Fruit fly (Drosophila melanogaster) whole organism, embryonic: ENCODE measurements around the gene Art2.

Experiments used
- Abd-B ChIP-seq: fragments of 200-800 bp; sonication (Bioruptor generic); optimal IDR thresholded peaks from 2 replicates; lab custom pipeline; 2018; ENCODE audit warnings: missing biosample characterization, mild to moderate bottlenecking, missing genetic modification characterization, moderate library complexity
- Ada2b ChIP-seq: fragments of 200-800 bp; sonication (Bioruptor generic); IDR thresholded peaks from 2 replicates; pipeline ENCODE4 v1.3.6; 2022; ENCODE audit warnings: missing biosample characterization, missing genetic modification characterization
- CG11093 ChIP-seq: fragments of 200-800 bp; sonication (Bioruptor generic); IDR thresholded peaks from 3 replicates; pipeline ENCODE4 v1.3.6; 2022; ENCODE audit warnings: missing biosample characterization, missing genetic modification characterization
- CG12219 ChIP-seq: fragments of 200-800 bp; sonication (Bioruptor generic); optimal IDR thresholded peaks from 3 replicates; lab custom pipeline; 2018; ENCODE audit warnings: missing biosample characterization, mild to moderate bottlenecking, missing genetic modification characterization
- CG12744 ChIP-seq: fragments of 200-800 bp; sonication (Bioruptor generic); optimal IDR thresholded peaks from 2 replicates; lab custom pipeline; 2016; ENCODE audit warnings: missing biosample characterization, missing genetic modification characterization
- CG14014 ChIP-seq: fragments of 200-800 bp; sonication (Bioruptor generic); IDR thresholded peaks from 2 replicates; pipeline ENCODE4 v1.3.6; 2022; ENCODE audit warnings: missing biosample characterization, missing genetic modification characterization
- CG14667 ChIP-seq: fragments of 200-800 bp; sonication (Bioruptor generic); IDR thresholded peaks from 2 replicates; pipeline ENCODE4 v1.3.6; 2022; ENCODE audit warnings: missing biosample characterization, missing genetic modification characterization
- CG15696 ChIP-seq: fragments of 200-800 bp; sonication (Bioruptor generic); optimal IDR thresholded peaks from 2 replicates; lab custom pipeline; 2019; ENCODE audit warnings: missing biosample characterization, mild to moderate bottlenecking, missing genetic modification characterization, moderate library complexity
- CG16863 ChIP-seq: fragments of 200-800 bp; sonication (Bioruptor generic); optimal IDR thresholded peaks from 3 replicates; lab custom pipeline; 2016; ENCODE audit warnings: missing biosample characterization, missing genetic modification characterization
- CG17186 ChIP-seq: fragments of 200-800 bp; sonication (Bioruptor generic); optimal IDR thresholded peaks from 3 replicates; lab custom pipeline; 2017; ENCODE audit warnings: missing biosample characterization, missing genetic modification reagents, missing genetic modification characterization
- CG17568 ChIP-seq: fragments of 200-800 bp; sonication (Bioruptor generic); optimal IDR thresholded peaks from 2 replicates; lab custom pipeline; 2018; ENCODE audit warnings: missing biosample characterization, mild to moderate bottlenecking, missing genetic modification characterization, moderate library complexity
- CG17612 ChIP-seq: fragments of 200-800 bp; sonication (Bioruptor generic); IDR thresholded peaks from 2 replicates; pipeline ENCODE4 v1.3.6; 2022; ENCODE audit warnings: missing biosample characterization, missing genetic modification characterization
- CG18476 ChIP-seq: fragments of 200-800 bp; sonication (Bioruptor generic); optimal IDR thresholded peaks from 2 replicates; lab custom pipeline; 2016; ENCODE audit warnings: missing biosample characterization, mild to moderate bottlenecking, missing genetic modification characterization
- CG30403 ChIP-seq: fragments of 200-800 bp; sonication (Bioruptor generic); optimal IDR thresholded peaks from 3 replicates; lab custom pipeline; 2016; ENCODE audit warnings: missing biosample characterization, missing genetic modification characterization
- CG34224 ChIP-seq: fragments of 200-800 bp; sonication (Bioruptor generic); IDR thresholded peaks from 3 replicates; pipeline ENCODE4 v1.3.6; 2022; ENCODE audit warnings: missing biosample characterization, missing genetic modification characterization; ENCODE audit not compliant: partially characterized antibody
- CG6654 ChIP-seq: fragments of 200-800 bp; sonication (Bioruptor generic); optimal IDR thresholded peaks from 2 replicates; lab custom pipeline; 2017; ENCODE audit warnings: missing biosample characterization, mild to moderate bottlenecking, missing genetic modification characterization
- CG6813 ChIP-seq: fragments of 200-800 bp; sonication (Bioruptor generic); optimal IDR thresholded peaks from 2 replicates; lab custom pipeline; 2017; ENCODE audit warnings: missing biosample characterization, missing genetic modification characterization, mild to moderate bottlenecking, moderate library complexity, missing genetic modification reagents
- CG7556 ChIP-seq: fragments of 200-800 bp; sonication (Bioruptor generic); optimal IDR thresholded peaks from 2 replicates; lab custom pipeline; 2017; ENCODE audit warnings: missing biosample characterization, mild to moderate bottlenecking, missing genetic modification characterization
- CG7987 ChIP-seq: fragments of 200-800 bp; sonication (Bioruptor generic); optimal IDR thresholded peaks from 2 replicates; lab custom pipeline; 2018; ENCODE audit warnings: missing biosample characterization, mild to moderate bottlenecking, missing genetic modification characterization, moderate library complexity
- CG9797 ChIP-seq: fragments of 200-800 bp; sonication (Bioruptor generic); optimal IDR thresholded peaks from 3 replicates; lab custom pipeline; 2018; ENCODE audit warnings: missing biosample characterization, mild to moderate bottlenecking, missing genetic modification characterization
- CG9932 ChIP-seq: fragments of 200-800 bp; sonication (Bioruptor generic); IDR thresholded peaks from 2 replicates; pipeline ENCODE4 v1.3.6; 2022; ENCODE audit warnings: missing biosample characterization, missing genetic modification characterization
- Dbx ChIP-seq: fragments of 200-800 bp; sonication (Bioruptor generic); IDR thresholded peaks from 3 replicates; pipeline ENCODE4 v1.3.6; 2022; ENCODE audit warnings: missing biosample characterization, missing genetic modification characterization
- HLH3B ChIP-seq: fragments of 200-800 bp; sonication (Bioruptor generic); IDR thresholded peaks from 2 replicates; pipeline ENCODE4 v1.3.6; 2022; ENCODE audit warnings: missing biosample characterization, missing genetic modification characterization
- HmgZ ChIP-seq: fragments of 200-800 bp; sonication (Bioruptor generic); optimal IDR thresholded peaks from 2 replicates; lab custom pipeline; 2018; ENCODE audit warnings: missing biosample characterization, mild to moderate bottlenecking, missing genetic modification characterization
- Hr51 ChIP-seq, 2 experiments: fragments of 200-800 bp; sonication (Bioruptor generic); optimal IDR thresholded peaks; 2 replicates in 1 of 2; 3 replicates in 1 of 2; lab custom pipeline; 2016 to 2018; ENCODE audit warnings: missing biosample characterization in 2 of 2, missing genetic modification characterization in 2 of 2, mild to moderate bottlenecking in 1 of 2, moderate library complexity in 1 of 2
- MTF-1 ChIP-seq: fragments of 200-800 bp; sonication (Bioruptor generic); optimal IDR thresholded peaks from 2 replicates; lab custom pipeline; 2018; ENCODE audit warnings: missing biosample characterization, mild to moderate bottlenecking, missing genetic modification characterization, borderline replicate concordance
- Oli ChIP-seq: fragments of 200-800 bp; sonication (Bioruptor generic); optimal IDR thresholded peaks from 2 replicates; lab custom pipeline; 2018; ENCODE audit warnings: missing biosample characterization, mild to moderate bottlenecking, missing genetic modification characterization, moderate library complexity
- Optix ChIP-seq: fragments of 200-800 bp; sonication (Bioruptor generic); IDR thresholded peaks from 3 replicates; pipeline ENCODE4 v1.3.6; 2022; ENCODE audit warnings: missing biosample characterization, missing genetic modification characterization
- Rfx ChIP-seq: fragments of 200-800 bp; sonication (Bioruptor generic); IDR thresholded peaks from 2 replicates; pipeline ENCODE4 v1.3.6; 2022; ENCODE audit warnings: missing biosample characterization, missing genetic modification characterization
- Six4 ChIP-seq: fragments of 200-800 bp; sonication (Bioruptor generic); optimal IDR thresholded peaks from 2 replicates; lab custom pipeline; 2016; ENCODE audit warnings: missing biosample characterization, missing genetic modification characterization
- Sry-β ChIP-seq: fragments of 200-800 bp; sonication (Bioruptor generic); optimal IDR thresholded peaks from 2 replicates; lab custom pipeline; 2018; ENCODE audit warnings: missing biosample characterization, mild to moderate bottlenecking, missing genetic modification characterization, moderate library complexity
- Usf ChIP-seq: fragments of 200-800 bp; sonication (Bioruptor generic); optimal IDR thresholded peaks from 2 replicates; lab custom pipeline; 2017; ENCODE audit warnings: missing genotype, missing biosample characterization, missing genetic modification characterization
- Vsx1 ChIP-seq: fragments of 200-800 bp; sonication (Bioruptor generic); optimal IDR thresholded peaks from 2 replicates; lab custom pipeline; 2017; ENCODE audit warnings: missing biosample characterization, mild to moderate bottlenecking, missing genetic modification characterization, missing genetic modification reagents
- abd-A ChIP-seq: fragments of 200-800 bp; sonication (Bioruptor generic); optimal IDR thresholded peaks from 3 replicates; lab custom pipeline; 2019; ENCODE audit warnings: missing biosample characterization, mild to moderate bottlenecking, missing genetic modification characterization, moderate library complexity
- bab2 ChIP-seq: fragments of 200-800 bp; sonication (Bioruptor generic); optimal IDR thresholded peaks from 2 replicates; lab custom pipeline; 2016; ENCODE audit warnings: missing biosample characterization, missing genetic modification characterization
- bbx ChIP-seq: fragments of 200-800 bp; sonication (Bioruptor generic); IDR thresholded peaks from 2 replicates; pipeline ENCODE4 v1.3.6; 2022; ENCODE audit warnings: missing biosample characterization, missing genetic modification characterization; ENCODE audit not compliant: partially characterized antibody
- bsh ChIP-seq, 2 experiments: fragments of 200-800 bp; sonication (Bioruptor generic); optimal IDR thresholded peaks; 2 replicates each; lab custom pipeline; 2017 to 2018; ENCODE audit warnings: mild to moderate bottlenecking in 2 of 2, missing biosample characterization in 2 of 2, missing genetic modification characterization in 2 of 2, moderate library complexity in 1 of 2
- chif ChIP-seq, 2 experiments: fragments of 200-800 bp; sonication (Bioruptor generic); optimal IDR thresholded peaks; 3 replicates each; lab custom pipeline; 2016; ENCODE audit warnings: missing biosample characterization in 2 of 2, missing genetic modification characterization in 2 of 2
- dpn ChIP-seq, 2 experiments: fragments of 200-800 bp; sonication (Bioruptor generic); optimal IDR thresholded peaks; 3 replicates each; lab custom pipeline; 2016; ENCODE audit warnings: missing biosample characterization in 2 of 2, missing genetic modification characterization in 2 of 2
- gcm ChIP-seq: fragments of 200-800 bp; sonication (Bioruptor generic); optimal IDR thresholded peaks from 2 replicates; lab custom pipeline; 2019; ENCODE audit warnings: missing biosample characterization, mild to moderate bottlenecking, missing genetic modification characterization, moderate library complexity
- gsb ChIP-seq: fragments of 200-800 bp; sonication (Bioruptor generic); IDR thresholded peaks from 2 replicates; pipeline ENCODE4 v1.3.6; 2022; ENCODE audit warnings: missing biosample characterization, missing genetic modification characterization
- jigr1 ChIP-seq: fragments of 200-800 bp; sonication (Bioruptor generic); IDR thresholded peaks from 3 replicates; pipeline ENCODE4 v1.3.6; 2022; ENCODE audit warnings: missing biosample characterization, missing genetic modification characterization
- otp ChIP-seq: fragments of 200-800 bp; sonication (Bioruptor generic); IDR thresholded peaks from 3 replicates; pipeline ENCODE4, ENCODE4 v1.3.6; 2022; ENCODE audit warnings: missing biosample characterization, missing genetic modification characterization
- pfk ChIP-seq: fragments of 200-800 bp; sonication (Bioruptor generic); optimal IDR thresholded peaks from 2 replicates; lab custom pipeline; 2018; ENCODE audit warnings: missing biosample characterization, mild to moderate bottlenecking, missing genetic modification characterization, moderate library complexity
- shn ChIP-seq: fragments of 200-800 bp; sonication (Bioruptor generic); optimal IDR thresholded peaks from 3 replicates; lab custom pipeline; 2016; ENCODE audit warnings: missing biosample characterization, missing genetic modification characterization
- sna ChIP-seq: fragments of 200-800 bp; sonication (Bioruptor generic); IDR thresholded peaks from 2 replicates; pipeline ENCODE4 v1.3.6; 2022; ENCODE audit warnings: missing biosample characterization, missing genetic modification characterization; ENCODE audit not compliant: partially characterized antibody
- sob ChIP-seq: fragments of 200-800 bp; sonication (Bioruptor generic); IDR thresholded peaks from 2 replicates; pipeline ENCODE4 v1.3.6; 2022; ENCODE audit warnings: missing biosample characterization, missing genetic modification characterization
- tio ChIP-seq: fragments of 200-800 bp; sonication (Bioruptor generic); optimal IDR thresholded peaks from 2 replicates; lab custom pipeline; 2017; ENCODE audit warnings: missing biosample characterization, missing genetic modification characterization, inconsistent platforms

Art2 gene

dm6 chr2L:4282681-4283343 is 1.7 kb upstream of the Art2 start, which contains the start of gene tutl (continued):
- TF ChIP-seq Vsx1 (GFP tag; lab: Kevin White, UChicago): peak; percentile 39
- TF ChIP-seq CG17186 (GFP tag; lab: Kevin White, UChicago): peak; percentile 14
- peak; percentile 68 for TF ChIP-seq abd-A (tag; lab: Kevin White, UChicago)
- peak; percentile 39; the same call in 1 of the 2 replicates for TF ChIP-seq CG17612 (GFP tag; lab: Robert Waterston, UW)
- TF ChIP-seq Dbx (GFP tag; lab: Robert Waterston, UW): peak; percentile 82
- TF ChIP-seq shn (GFP tag; lab: Kevin White, UChicago): peak; percentile 85
- peak; percentile 74 for TF ChIP-seq CG18476 (GFP tag; lab: Kevin White, UChicago)
- peak; percentile 75 for TF ChIP-seq CG14667 (GFP tag; lab: Robert Waterston, UW)
- no peak for TF ChIP-seq MTF-1 (GFP tag; lab: Kevin White, UChicago)
- TF ChIP-seq CG6654 (GFP tag; lab: Kevin White, UChicago): peak; percentile 64
- TF ChIP-seq HmgZ (tag; lab: Kevin White, UChicago): peak; percentile 44
- TF ChIP-seq CG14014 (GFP tag; lab: Robert Waterston, UW): peak; percentile 74
- TF ChIP-seq bab2 (GFP tag; lab: Kevin White, UChicago): peak; percentile 85
- peak; percentile 67 for TF ChIP-seq Usf
- TF ChIP-seq jigr1: peak; percentile 63; the same call in 1 of the 3 replicates
- TF ChIP-seq Ada2b (GFP tag; lab: Robert Waterston, UW): peak; percentile 77
- peak; percentile 80 to 88 for TF ChIP-seq bsh (GFP tag; optimal IDR thresholded peaks at IDR 0.05; lab: Kevin White, UChicago)
- no peak for TF ChIP-seq CG34224 (GFP tag; lab: Robert Waterston, UW)
- TF ChIP-seq sob (GFP tag; lab: Robert Waterston, UW): peak; percentile 78
- no peak for TF ChIP-seq CG9797 (GFP tag; lab: Kevin White, UChicago)
- peak; percentile 23 for TF ChIP-seq Sry-β (GFP tag; lab: Kevin White, UChicago)
- TF ChIP-seq CG12219: peak; percentile 79
- peak; percentile 71 for TF ChIP-seq otp (GFP tag; lab: Robert Waterston, UW)
- TF ChIP-seq CG15696 (tag; lab: Kevin White, UChicago): peak; percentile 81
- peak; percentile 89 for TF ChIP-seq CG30403
- peak; percentile 45 to 89 for TF ChIP-seq chif (GFP tag; optimal IDR thresholded peaks at IDR 0.05; lab: Kevin White, UChicago)
- peak; percentile 89 for TF ChIP-seq CG7556
- TF ChIP-seq Hr51 (GFP tag; optimal IDR thresholded peaks at IDR 0.05; lab: Kevin White, UChicago): peak; percentile 70 to 71
- TF ChIP-seq tio: peak; percentile 78
- TF ChIP-seq gsb (GFP tag; lab: Robert Waterston, UW): peak; percentile 59; the same call in 1 of the 2 replicates
- peak; percentile 74 for TF ChIP-seq Six4 (GFP tag; lab: Kevin White, UChicago)
- TF ChIP-seq CG6813: peak; percentile 65
- TF ChIP-seq CG9932: peak; percentile 76
- peak; percentile 77 for TF ChIP-seq CG12744 (GFP tag; lab: Kevin White, UChicago)
- TF ChIP-seq HLH3B (GFP tag; lab: Robert Waterston, UW): peak; percentile 77; the same call in 1 of the 2 replicates
- peak; percentile 85 for TF ChIP-seq Oli (tag; lab: Kevin White, UChicago)
- TF ChIP-seq Optix: peak; percentile 77; the same call in 2 of the 3 replicates
- no peak for TF ChIP-seq pfk (GFP tag; lab: Kevin White, UChicago)
- peak; percentile 18 for TF ChIP-seq CG17568 (GFP tag; lab: Kevin White, UChicago)
- peak; percentile 90 for TF ChIP-seq Rfx
- no peak for TF ChIP-seq CG7987
- peak; percentile 60 for TF ChIP-seq Abd-B
- peak; percentile 50 for TF ChIP-seq gcm (GFP tag; lab: Kevin White, UChicago)
- TF ChIP-seq CG16863 (GFP tag; lab: Kevin White, UChicago): peak; percentile 81
- peak; percentile 84 to 88 for TF ChIP-seq dpn (GFP tag; optimal IDR thresholded peaks at IDR 0.05; lab: Kevin White, UChicago)
- TF ChIP-seq sna (GFP tag; lab: Robert Waterston, UW): no peak; the same call in 1 of the 2 replicates
- peak; percentile 37; the same call in 1 of the 2 replicates for TF ChIP-seq bbx
- TF ChIP-seq CG11093: peak; percentile 77; the same call in 2 of the 3 replicates
